Fruit fly (Drosophila melanogaster) whole organism, prepupa: ENCODE results near the gene Hph.

Source experiments
- Blimp-1 ChIP-seq: fragments of 200-800 bp; sonication (Bioruptor generic); optimal IDR thresholded peaks from 3 replicates; lab custom pipeline; 2017; ENCODE audit warnings: missing biosample characterization, missing genetic modification characterization, mild to moderate bottlenecking, moderate library complexity, missing genetic modification reagents
- CG10631 ChIP-seq: fragments of 200-800 bp; sonication (Bioruptor generic); optimal IDR thresholded peaks from 2 replicates; lab custom pipeline; 2016; ENCODE audit warnings: missing biosample characterization, missing genetic modification characterization
- CG10669 ChIP-seq: fragments of 200-800 bp; sonication (Bioruptor generic); optimal IDR thresholded peaks from 3 replicates; lab custom pipeline; 2018; ENCODE audit warnings: missing biosample characterization, mild to moderate bottlenecking, missing genetic modification characterization, moderate library complexity
- CG11762 ChIP-seq: fragments of 200-800 bp; sonication (Bioruptor generic); optimal IDR thresholded peaks from 3 replicates; lab custom pipeline; 2016; ENCODE audit warnings: missing biosample characterization, missing genetic modification characterization; ENCODE audit not compliant: insufficient read depth
- CG11902 ChIP-seq: fragments of 200-800 bp; sonication (Bioruptor generic); optimal IDR thresholded peaks from 3 replicates; lab custom pipeline; 2016; ENCODE audit warnings: missing biosample characterization, missing genetic modification characterization
- CG15336 ChIP-seq: fragments of 200-800 bp; sonication (Bioruptor generic); IDR thresholded peaks from 2 replicates; pipeline ENCODE4 v1.3.6; 2022; ENCODE audit warnings: missing biosample characterization, missing genetic modification characterization
- CG1621 ChIP-seq: fragments of 200-800 bp; sonication (Bioruptor generic); optimal IDR thresholded peaks from 3 replicates; lab custom pipeline; 2018; ENCODE audit warnings: missing biosample characterization, mild to moderate bottlenecking, missing genetic modification characterization
- CG3032 ChIP-seq: fragments of 200-800 bp; optimal IDR thresholded peaks from 2 replicates; lab custom pipeline; 2019; ENCODE audit warnings: missing biosample characterization, mild to moderate bottlenecking, missing genetic modification characterization, moderate library complexity
- CG31627 ChIP-seq: fragments of 200-800 bp; sonication (Bioruptor generic); optimal IDR thresholded peaks from 3 replicates; lab custom pipeline; 2016; ENCODE audit warnings: missing biosample characterization, missing genetic modification characterization
- CG32006 ChIP-seq: fragments of 200-800 bp; sonication (Bioruptor generic); optimal IDR thresholded peaks from 3 replicates; lab custom pipeline; 2017; ENCODE audit warnings: missing biosample characterization, mild to moderate bottlenecking, missing genetic modification characterization
- CG34406 ChIP-seq: fragments of 200-800 bp; sonication (Bioruptor generic); optimal IDR thresholded peaks from 3 replicates; lab custom pipeline; 2016; ENCODE audit warnings: missing biosample characterization, missing genetic modification characterization
- CG3919 ChIP-seq: fragments of 200-800 bp; sonication (Bioruptor generic); optimal IDR thresholded peaks from 3 replicates; lab custom pipeline; 2016; ENCODE audit warnings: missing biosample characterization, missing genetic modification characterization
- CG4318 ChIP-seq: fragments of 200-800 bp; sonication (Bioruptor generic); optimal IDR thresholded peaks from 3 replicates; lab custom pipeline; 2017; ENCODE audit warnings: missing biosample characterization, mild to moderate bottlenecking, missing genetic modification characterization
- CG6163 ChIP-seq: fragments of 200-800 bp; sonication (Bioruptor generic); IDR thresholded peaks from 3 replicates; pipeline ENCODE4 v1.3.6; 2022; ENCODE audit warnings: missing biosample characterization, missing genetic modification characterization
- CG6276 ChIP-seq: fragments of 200-800 bp; sonication (Bioruptor generic); optimal IDR thresholded peaks from 2 replicates; lab custom pipeline; 2017; ENCODE audit warnings: missing biosample characterization, mild to moderate bottlenecking, missing genetic modification characterization
- CG6792 ChIP-seq: fragments of 200-800 bp; sonication (Bioruptor generic); optimal IDR thresholded peaks from 3 replicates; lab custom pipeline; 2016; ENCODE audit warnings: missing biosample characterization, missing genetic modification characterization
- CG6808 ChIP-seq: fragments of 200-800 bp; sonication (Bioruptor generic); optimal IDR thresholded peaks from 3 replicates; lab custom pipeline; 2017; ENCODE audit warnings: missing biosample characterization, missing genetic modification characterization, mild to moderate bottlenecking, moderate library complexity, missing genetic modification reagents
- CG6854 ChIP-seq: fragments of 200-800 bp; sonication (Bioruptor generic); optimal IDR thresholded peaks from 2 replicates; lab custom pipeline; 2017; ENCODE audit warnings: missing biosample characterization, mild to moderate bottlenecking, missing genetic modification characterization
- CG7368 ChIP-seq: fragments of 200-800 bp; sonication (Bioruptor generic); optimal IDR thresholded peaks from 3 replicates; lab custom pipeline; 2016; ENCODE audit warnings: missing biosample characterization, missing genetic modification characterization
- CG8119 ChIP-seq: fragments of 200-800 bp; sonication (Bioruptor generic); IDR thresholded peaks from 3 replicates; pipeline ENCODE4 v1.3.6; 2022; ENCODE audit warnings: missing biosample characterization, missing genetic modification characterization
- CG8319 ChIP-seq: fragments of 200-800 bp; sonication (Bioruptor generic); optimal IDR thresholded peaks from 3 replicates; lab custom pipeline; 2016; ENCODE audit warnings: missing biosample characterization, missing genetic modification characterization
- CG9139 ChIP-seq: fragments of 200-800 bp; sonication (Bioruptor generic); optimal IDR thresholded peaks from 3 replicates; lab custom pipeline; 2017; ENCODE audit warnings: missing biosample characterization, mild to moderate bottlenecking, missing genetic modification characterization
- Eip75B ChIP-seq: fragments of 200-800 bp; sonication (Bioruptor generic); optimal IDR thresholded peaks from 3 replicates; lab custom pipeline; 2016; ENCODE audit warnings: missing biosample characterization, missing genetic modification characterization
- Eip78C ChIP-seq: fragments of 200-800 bp; sonication (Bioruptor generic); peaks from one replicate; lab custom pipeline; 2016; ENCODE audit warnings: missing biosample characterization, missing genetic modification characterization
- Eip93F ChIP-seq: fragments of 200-800 bp; sonication (Bioruptor generic); optimal IDR thresholded peaks from 2 replicates; lab custom pipeline; 2016; ENCODE audit warnings: missing biosample characterization, mild to moderate bottlenecking, missing genetic modification characterization
- Ets21C ChIP-seq: fragments of 200-800 bp; sonication (Bioruptor generic); optimal IDR thresholded peaks from 3 replicates; lab custom pipeline; 2016; ENCODE audit warnings: missing biosample characterization, missing genetic modification characterization
- Ets96B ChIP-seq: fragments of 200-800 bp; optimal IDR thresholded peaks from 2 replicates; lab custom pipeline; 2019; ENCODE audit warnings: missing biosample characterization, mild to moderate bottlenecking, missing genetic modification characterization, moderate library complexity
- Gug ChIP-seq: fragments of 200-800 bp; sonication (Bioruptor generic); IDR thresholded peaks from 2 replicates; pipeline ENCODE4 v1.3.6; 2022; ENCODE audit warnings: missing biosample characterization, missing genetic modification characterization
- Hr38 ChIP-seq: sonication (Bioruptor generic); optimal IDR thresholded peaks from 2 replicates; lab custom pipeline; 2016; ENCODE audit warnings: missing biosample characterization, missing genetic modification characterization
- Hr39 ChIP-seq: fragments of 200-800 bp; sonication (Bioruptor generic); optimal IDR thresholded peaks from 2 replicates; lab custom pipeline; 2016; ENCODE audit warnings: missing biosample characterization, missing genetic modification characterization
- Hr4 ChIP-seq: fragments of 200-800 bp; sonication (Bioruptor generic); optimal IDR thresholded peaks from 3 replicates; lab custom pipeline; 2016; ENCODE audit warnings: missing biosample characterization, missing genetic modification characterization
- Lpt ChIP-seq: fragments of 200-800 bp; sonication (Bioruptor generic); optimal IDR thresholded peaks from 3 replicates; lab custom pipeline; 2016; ENCODE audit warnings: missing biosample characterization, missing genetic modification characterization
- Met ChIP-seq: fragments of 200-800 bp; sonication (Bioruptor generic); optimal IDR thresholded peaks from 3 replicates; lab custom pipeline; 2016; ENCODE audit warnings: missing biosample characterization, missing genetic modification characterization
- OdsH ChIP-seq: fragments of 200-800 bp; sonication (Bioruptor generic); optimal IDR thresholded peaks from 3 replicates; lab custom pipeline; 2016; ENCODE audit warnings: missing biosample characterization, missing genetic modification characterization
- Smox ChIP-seq: fragments of 200-800 bp; sonication (Bioruptor generic); optimal IDR thresholded peaks from 3 replicates; lab custom pipeline; 2016; ENCODE audit warnings: missing biosample characterization, missing genetic modification characterization
- Sox102F ChIP-seq: fragments of 200-800 bp; sonication (Bioruptor generic); optimal IDR thresholded peaks from 2 replicates; lab custom pipeline; 2016; ENCODE audit warnings: missing biosample characterization, mild to moderate bottlenecking, missing genetic modification characterization
- Sox14 ChIP-seq: fragments of 200-800 bp; sonication (Bioruptor generic); optimal IDR thresholded peaks from 3 replicates; lab custom pipeline; 2016; ENCODE audit warnings: missing biosample characterization, missing genetic modification characterization
- Sox15 ChIP-seq: fragments of 200-800 bp; sonication (Bioruptor generic); optimal IDR thresholded peaks from 3 replicates; lab custom pipeline; 2016; ENCODE audit warnings: missing biosample characterization, missing genetic modification characterization
- achi ChIP-seq: fragments of 200-800 bp; sonication (Bioruptor generic); optimal IDR thresholded peaks from 3 replicates; lab custom pipeline; 2016; ENCODE audit warnings: missing biosample characterization, missing genetic modification characterization
- acj6 ChIP-seq: fragments of 200-800 bp; sonication (Bioruptor generic); optimal IDR thresholded peaks from 3 replicates; lab custom pipeline; 2016; ENCODE audit warnings: missing biosample characterization, missing genetic modification characterization
- dsx ChIP-seq: fragments of 200-800 bp; optimal IDR thresholded peaks from 3 replicates; lab custom pipeline; 2019; ENCODE audit warnings: missing biosample characterization, mild to moderate bottlenecking, missing genetic modification characterization, moderate library complexity; ENCODE audit not compliant: poor library complexity, severe bottlenecking
- eg ChIP-seq: fragments of 200-800 bp; sonication (Bioruptor generic); IDR thresholded peaks from 3 replicates; pipeline ENCODE4 v1.3.6; 2022; ENCODE audit warnings: missing biosample characterization, missing genetic modification characterization
- esn ChIP-seq: fragments of 200-800 bp; sonication (Bioruptor generic); optimal IDR thresholded peaks from 2 replicates; lab custom pipeline; 2016; ENCODE audit warnings: missing biosample characterization, mild to moderate bottlenecking, missing genetic modification characterization, moderate library complexity
- fd85E ChIP-seq: fragments of 200-800 bp; sonication (Bioruptor generic); optimal IDR thresholded peaks from 3 replicates; lab custom pipeline; 2016; ENCODE audit warnings: missing biosample characterization, missing genetic modification characterization
- lz ChIP-seq: fragments of 200-800 bp; sonication (Bioruptor generic); optimal IDR thresholded peaks from 3 replicates; lab custom pipeline; 2016; ENCODE audit warnings: missing biosample characterization, missing genetic modification characterization
- net ChIP-seq: fragments of 200-800 bp; sonication (Bioruptor generic); optimal IDR thresholded peaks from 3 replicates; lab custom pipeline; 2016; ENCODE audit warnings: missing biosample characterization, missing genetic modification characterization
- pdm3 ChIP-seq: fragments of 200-800 bp; sonication (Bioruptor generic); optimal IDR thresholded peaks from 3 replicates; lab custom pipeline; 2016; ENCODE audit warnings: missing biosample characterization, missing genetic modification characterization
- spab ChIP-seq: fragments of 200-800 bp; sonication (Bioruptor generic); optimal IDR thresholded peaks from 2 replicates; lab custom pipeline; 2017; ENCODE audit warnings: missing biosample characterization, mild to moderate bottlenecking, missing genetic modification characterization, missing genetic modification reagents
- ss ChIP-seq, 2 experiments: fragments of 200-800 bp; sonication (Bioruptor generic); optimal IDR thresholded peaks; 2 replicates in 1 of 2; 3 replicates in 1 of 2; lab custom pipeline; 2017 to 2018; ENCODE audit warnings: mild to moderate bottlenecking in 2 of 2, missing biosample characterization in 2 of 2, missing genetic modification characterization in 2 of 2, moderate library complexity in 1 of 2
- svp ChIP-seq: fragments of 200-800 bp; sonication (Bioruptor generic); peaks from one replicate; lab custom pipeline; 2016; ENCODE audit warnings: missing biosample characterization, missing genetic modification characterization
- topi ChIP-seq: fragments of 200-800 bp; sonication (Bioruptor generic); optimal IDR thresholded peaks from 3 replicates; lab custom pipeline; 2016; ENCODE audit warnings: missing biosample characterization, missing genetic modification characterization
- vri ChIP-seq: fragments of 200-800 bp; sonication (Bioruptor generic); optimal IDR thresholded peaks from 3 replicates; lab custom pipeline; 2016; ENCODE audit warnings: missing biosample characterization, mild to moderate bottlenecking, missing genetic modification characterization

Gene Hph

DNA sequence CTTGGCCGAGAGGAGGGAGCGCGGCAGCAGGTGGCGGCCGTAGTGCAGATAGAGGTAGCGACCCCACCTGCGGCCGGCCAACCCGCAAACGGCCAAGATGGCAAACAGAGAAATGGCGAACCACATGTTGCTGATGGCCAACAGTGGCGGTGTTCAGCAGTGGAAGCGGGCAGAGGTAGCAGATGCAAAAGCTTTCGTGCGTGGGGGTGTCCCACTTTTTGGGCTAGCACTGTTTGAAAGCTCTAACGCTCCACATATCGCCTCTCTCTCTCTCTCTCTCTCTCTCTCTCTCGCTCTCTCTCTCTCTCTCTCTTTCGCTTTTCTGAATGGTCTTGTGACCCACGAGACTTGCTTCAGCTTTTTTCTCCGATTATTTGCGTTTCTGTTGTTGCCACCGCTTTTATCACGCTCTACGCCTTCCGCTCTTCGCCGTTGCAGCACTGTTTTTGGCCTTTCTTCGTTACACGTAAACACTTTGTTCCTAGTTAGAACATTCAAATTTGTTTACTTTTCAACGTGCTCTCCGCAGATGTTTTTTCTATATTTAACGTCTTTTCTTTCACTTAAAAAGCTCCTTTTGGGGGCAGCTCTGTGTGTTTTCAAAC, 26.0 kb downstream of the Hph start:
- TF ChIP-seq Hr38 (no peak), CG3032 (tag; lab: Kevin White, UChicago) (no peak), CG31627 (GFP tag; lab: Kevin White, UChicago) (peak; percentile 26), Ets96B (tag; lab: Kevin White, UChicago) (no peak), CG4318 (GFP tag; lab: Kevin White, UChicago) (no peak), CG34406 (GFP tag; lab: Kevin White, UChicago) (peak; percentile 18), Sox15 (GFP tag; lab: Kevin White, UChicago) (peak; percentile 5), Lpt (GFP tag; lab: Kevin White, UChicago) (peak; percentile 9), net (GFP tag; lab: Kevin White, UChicago) (peak; percentile 9), Eip75B (peak; percentile 2), CG8319 (GFP tag; lab: Kevin White, UChicago) (no peak), Hr39 (GFP tag; lab: Kevin White, UChicago) (peak; percentile 31), CG15336 (GFP tag; lab: Robert Waterston, UW) (peak; percentile 61; the same call in 1 of the 2 replicates), spab (GFP tag; lab: Kevin White, UChicago) (no peak), CG7368 (GFP tag; lab: Kevin White, UChicago) (peak; percentile 20), Eip93F (GFP tag; lab: Kevin White, UChicago) (no peak), Gug (no peak), Eip78C (GFP tag; lab: Kevin White, UChicago) (peak; percentile 39), CG6163 (GFP tag; lab: Robert Waterston, UW) (peak; percentile 79), CG1621 (tag; lab: Kevin White, UChicago) (no peak), CG11902 (GFP tag; lab: Kevin White, UChicago) (no peak), OdsH (GFP tag; lab: Kevin White, UChicago) (no peak), CG11762 (GFP tag; lab: Kevin White, UChicago) (peak; percentile 27), CG6792 (GFP tag; lab: Kevin White, UChicago) (no peak), pdm3 (GFP tag; lab: Kevin White, UChicago) (no peak), CG6808 (GFP tag; lab: Kevin White, UChicago) (peak; percentile 6), eg (GFP tag; lab: Robert Waterston, UW) (peak; percentile 49; the same call in 2 of the 3 replicates), topi (GFP tag; lab: Kevin White, UChicago) (peak; percentile 16), Smox (GFP tag; lab: Kevin White, UChicago) (peak; percentile 3), Sox102F (GFP tag; lab: Kevin White, UChicago) (peak; percentile 46), Met (GFP tag; lab: Kevin White, UChicago) (no peak), CG10669 (GFP tag; lab: Kevin White, UChicago) (no peak), CG10631 (GFP tag; lab: Kevin White, UChicago) (no peak), CG32006 (GFP tag; lab: Kevin White, UChicago) (no peak), svp (GFP tag; lab: Kevin White, UChicago) (peak; percentile 76), Hr4 (peak; percentile 7), Ets21C (GFP tag; lab: Kevin White, UChicago) (no peak), CG9139 (no peak), achi (no peak), CG6276 (GFP tag; lab: Kevin White, UChicago) (peak; percentile 15), ss (GFP tag; optimal IDR thresholded peaks at IDR 0.05; lab: Kevin White, UChicago) (no peak), Blimp-1 (no peak), dsx (GFP tag; lab: Kevin White, UChicago) (no peak), CG8119 (GFP tag; lab: Robert Waterston, UW) (peak; percentile 30; the same call in 1 of the 3 replicates), Sox14 (no peak), esn (GFP tag; lab: Kevin White, UChicago) (peak; percentile 6), CG3919 (GFP tag; lab: Kevin White, UChicago) (peak; percentile 43), lz (peak; percentile 28), fd85E (GFP tag; lab: Kevin White, UChicago) (no peak), CG6854 (GFP tag; lab: Kevin White, UChicago) (peak; percentile 8), acj6 (GFP tag; lab: Kevin White, UChicago) (no peak), vri (GFP tag; lab: Kevin White, UChicago) (no peak)
